Worm (Caenorhabditis elegans) whole organism, L2 larva: Measurements from ENCODE around the gene fbxa-113.

Experiments used
- C34F6.9 ChIP-seq: fragments of 150-350 bp; optimal IDR thresholded peaks from 2 replicates; lab custom pipeline; 2014; ENCODE audit warnings: missing biosample characterization, missing genetic modification characterization
- F13H6.1 ChIP-seq: sonication (generic microtip); optimal IDR thresholded peaks from 2 replicates; lab custom pipeline; 2016; ENCODE audit warnings: missing genetic modification characterization, missing compliant biosample characterization
- R02D3.7 ChIP-seq: fragments of 150-350 bp; optimal IDR thresholded peaks from 2 replicates; lab custom pipeline; 2014; ENCODE audit warnings: missing biosample characterization, missing genetic modification characterization
- ZK546.5 ChIP-seq: sonication (generic microtip); optimal IDR thresholded peaks from 2 replicates; lab custom pipeline; 2017; ENCODE audit warnings: missing biosample characterization, missing genetic modification characterization
- alr-1 ChIP-seq: fragments of 150-350 bp; optimal IDR thresholded peaks from 2 replicates; lab custom pipeline; 2014; ENCODE audit warnings: missing biosample characterization, missing genetic modification characterization
- blmp-1 ChIP-seq: sonication (generic microtip); optimal IDR thresholded peaks from 2 replicates; lab custom pipeline; 2017; ENCODE audit warnings: missing genetic modification characterization, mild to moderate bottlenecking, missing compliant biosample characterization, antibody characterized with exemption, moderate library complexity; ENCODE audit not compliant: insufficient read depth
- ceh-16 ChIP-seq: fragments of 150-350 bp; optimal IDR thresholded peaks from 2 replicates; lab custom pipeline; 2014; ENCODE audit warnings: missing biosample characterization, missing genetic modification characterization
- ceh-82 ChIP-seq: fragments of 150-350 bp; optimal IDR thresholded peaks from 2 replicates; lab custom pipeline; 2014; ENCODE audit warnings: missing biosample characterization, missing genetic modification characterization
- crh-2 ChIP-seq: sonication (generic microtip); optimal IDR thresholded peaks from 2 replicates; lab custom pipeline; 2017; ENCODE audit warnings: missing biosample characterization, missing genetic modification characterization
- egl-27 ChIP-seq: sonication (generic microtip); optimal IDR thresholded peaks from 3 replicates; lab custom pipeline; 2017; ENCODE audit warnings: missing biosample characterization, missing genetic modification reagents, missing genetic modification characterization
- elt-1 ChIP-seq: fragments of 150-350 bp; optimal IDR thresholded peaks from 2 replicates; lab custom pipeline; 2014; ENCODE audit warnings: missing biosample characterization, missing genetic modification characterization
- elt-3 ChIP-seq: sonication (generic microtip); optimal IDR thresholded peaks from 2 replicates; lab custom pipeline; 2017; ENCODE audit warnings: missing biosample characterization, missing genetic modification characterization
- lin-11 ChIP-seq: fragments of 150-350 bp; sonication (generic microtip); optimal IDR thresholded peaks from 2 replicates; lab custom pipeline; 2014; ENCODE audit warnings: missing biosample characterization, missing genetic modification characterization, inconsistent platforms, mixed read lengths
- lin-39 ChIP-seq: fragments of 150-350 bp; optimal IDR thresholded peaks from 2 replicates; lab custom pipeline; 2014; ENCODE audit warnings: missing biosample characterization, missing genetic modification reagents, missing genetic modification characterization
- mbf-1 ChIP-seq: sonication (generic microtip); optimal IDR thresholded peaks from 2 replicates; lab custom pipeline; 2017; ENCODE audit warnings: missing biosample characterization, missing genetic modification characterization
- nhr-10 ChIP-seq: sonication (generic microtip); optimal IDR thresholded peaks from 2 replicates; lab custom pipeline; 2017; ENCODE audit warnings: missing biosample characterization, missing genetic modification characterization
- nhr-11 ChIP-seq: fragments of 150-350 bp; optimal IDR thresholded peaks from 2 replicates; lab custom pipeline; 2014; ENCODE audit warnings: missing biosample characterization, missing genetic modification characterization
- nhr-12 ChIP-seq: fragments of 150-350 bp; optimal IDR thresholded peaks from 2 replicates; lab custom pipeline; 2014; ENCODE audit warnings: missing biosample characterization, missing genetic modification characterization
- nhr-129 ChIP-seq: fragments of 150-350 bp; optimal IDR thresholded peaks from 2 replicates; lab custom pipeline; 2014; ENCODE audit warnings: missing biosample characterization, missing genetic modification characterization
- nhr-21 ChIP-seq: fragments of 150-350 bp; optimal IDR thresholded peaks from 2 replicates; lab custom pipeline; 2014; ENCODE audit warnings: missing biosample characterization, missing genetic modification characterization
- nhr-23 ChIP-seq: fragments of 150-350 bp; optimal IDR thresholded peaks from 2 replicates; lab custom pipeline; 2014; ENCODE audit warnings: missing biosample characterization, missing genetic modification reagents, missing genetic modification characterization
- nhr-25 ChIP-seq: fragments of 150-350 bp; sonication (generic microtip); optimal IDR thresholded peaks from 3 replicates; lab custom pipeline; 2014; ENCODE audit warnings: missing biosample characterization, missing genetic modification characterization
- sem-4 ChIP-seq: fragments of 150-350 bp; optimal IDR thresholded peaks from 2 replicates; lab custom pipeline; 2014; ENCODE audit warnings: missing biosample characterization, missing genetic modification reagents, missing genetic modification characterization
- skn-1 ChIP-seq: sonication (generic microtip); optimal IDR thresholded peaks from 2 replicates; lab custom pipeline; 2017; ENCODE audit warnings: missing biosample characterization, missing genetic modification characterization
- sma-3 ChIP-seq: sonication (generic microtip); optimal IDR thresholded peaks from 2 replicates; lab custom pipeline; 2016; ENCODE audit warnings: missing genetic modification reagents, missing genetic modification characterization, missing compliant biosample characterization
- sma-9 ChIP-seq, 2 experiments: fragments of 150-350 bp in 1 of 2; sonication (generic microtip) in 1 of 2; optimal IDR thresholded peaks; 2 replicates each; lab custom pipeline; 2014 to 2016; ENCODE audit warnings: missing genetic modification characterization in 2 of 2, mild to moderate bottlenecking in 1 of 2, missing biosample characterization in 1 of 2, missing compliant biosample characterization in 1 of 2, missing genetic modification reagents in 1 of 2, moderate library complexity in 1 of 2
- snpc-4 ChIP-seq: fragments of 150-350 bp; optimal IDR thresholded peaks from 2 replicates; lab custom pipeline; 2014; ENCODE audit warnings: missing biosample characterization, missing genetic modification characterization
- unc-39 ChIP-seq: fragments of 150-350 bp; optimal IDR thresholded peaks from 2 replicates; lab custom pipeline; 2014; ENCODE audit warnings: missing biosample characterization, missing genetic modification characterization
- zag-1 ChIP-seq: fragments of 150-350 bp; optimal IDR thresholded peaks from 2 replicates; lab custom pipeline; 2014; ENCODE audit warnings: missing biosample characterization, missing genetic modification characterization
- ztf-1 ChIP-seq: fragments of 200-800 bp; sonication (Bioruptor generic); conservative IDR thresholded peaks from 2 replicates; pipeline ENCODE4 v1.3.6; 2022; ENCODE audit warnings: missing genetic modification characterization, missing compliant biosample characterization
- ztf-11 ChIP-seq: sonication (generic microtip); optimal IDR thresholded peaks from 2 replicates; lab custom pipeline; 2017; ENCODE audit warnings: missing biosample characterization, missing genetic modification characterization
- ztf-4 ChIP-seq: fragments of 150-350 bp; optimal IDR thresholded peaks from 2 replicates; lab custom pipeline; 2014; ENCODE audit warnings: missing biosample characterization, missing genetic modification characterization

The fbxa-113 gene

ce11 chrV:20171941-20172340 lies 31.2 kb upstream of the fbxa-113 start, which contains the start of gene srw-39:
TSS of gene srw-39 (minus strand) at chrV:20172041.
- TF ChIP-seq nhr-11 (tag; lab: Kevin White, UChicago) (no peak), snpc-4 (tag; lab: Kevin White, UChicago) (no peak)

ce11 chrV:20182311-20182710 lies 20.9 kb upstream of the fbxa-113 start:
- TF ChIP-seq ztf-11 (tag; lab: Kevin White, UChicago) (no peak), nhr-25 (no peak), ceh-82 (tag; lab: Kevin White, UChicago) (no peak), nhr-11 (tag; lab: Kevin White, UChicago) (no peak), egl-27 (tag; lab: Kevin White, UChicago) (no peak), lin-11 (tag; lab: Kevin White, UChicago) (no peak), elt-1 (tag; lab: Kevin White, UChicago) (no peak), nhr-12 (tag; lab: Kevin White, UChicago) (no peak), snpc-4 (tag; lab: Kevin White, UChicago) (no peak), unc-39 (no peak), crh-2 (tag; lab: Kevin White, UChicago) (no peak), zag-1 (tag; lab: Kevin White, UChicago) (no peak), ceh-16 (tag; lab: Kevin White, UChicago) (no peak), ztf-4 (tag; lab: Kevin White, UChicago) (no peak), ZK546.5 (tag; lab: Kevin White, UChicago) (no peak)

ce11 chrV:20186579-20186978 lies 16.6 kb upstream of the fbxa-113 start, which contains the start of gene srz-16:
TSS of gene srz-16 (minus strand) at chrV:20186679.
- TF ChIP-seq nhr-25 (no peak), sma-9 (GFP tag; optimal IDR thresholded peaks at IDR 0.05; lab: Kevin White, UChicago) (no peak), sma-9 (tag; optimal IDR thresholded peaks at IDR 0.05; lab: Kevin White, UChicago) (no peak), nhr-21 (tag; lab: Kevin White, UChicago) (no peak), ztf-4 (tag; lab: Kevin White, UChicago) (no peak), ZK546.5 (tag; lab: Kevin White, UChicago) (no peak)

DNA sequence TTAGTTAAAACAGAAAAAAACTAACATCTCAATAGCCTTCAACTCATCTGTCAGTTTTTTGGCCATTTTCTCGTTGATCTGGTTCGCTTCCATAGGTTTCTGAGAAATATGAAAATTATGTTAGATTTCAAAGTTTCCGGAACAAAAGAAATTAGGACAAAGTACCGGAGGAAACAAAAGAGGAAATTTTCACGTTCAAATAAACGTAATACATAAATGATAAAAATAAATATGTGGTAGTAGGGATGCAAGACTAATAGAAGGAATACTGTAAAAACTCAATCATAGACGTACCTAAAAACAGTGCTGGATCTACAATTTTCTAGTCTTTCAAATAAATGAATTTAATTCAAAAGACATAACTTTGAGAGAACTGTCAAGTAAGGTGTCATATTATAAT lies 14.4 kb upstream of the fbxa-113 start, which contains the start of gene fbxa-116:
fbxa-116 (minus strand) TSS at position 101 of the 400 bp plus-strand sequence.
- TF ChIP-seq alr-1 (tag; lab: Kevin White, UChicago) (no peak), nhr-23 (tag; lab: Kevin White, UChicago) (no peak), nhr-10 (tag; lab: Kevin White, UChicago) (no peak), F13H6.1 (no peak), R02D3.7 (tag; lab: Kevin White, UChicago) (no peak), mbf-1 (tag; lab: Kevin White, UChicago) (no peak), sma-3 (GFP tag; lab: Kevin White, UChicago) (no peak), sem-4 (tag; lab: Kevin White, UChicago) (no peak), lin-39 (tag; lab: Kevin White, UChicago) (no peak), nhr-12 (tag; lab: Kevin White, UChicago) (no peak), elt-3 (no peak), ztf-1 (GFP tag; lab: Robert Waterston, UW) (no peak), skn-1 (no peak)
- TF ChIP-seq, all 48 proteins: peak for 0

DNA sequence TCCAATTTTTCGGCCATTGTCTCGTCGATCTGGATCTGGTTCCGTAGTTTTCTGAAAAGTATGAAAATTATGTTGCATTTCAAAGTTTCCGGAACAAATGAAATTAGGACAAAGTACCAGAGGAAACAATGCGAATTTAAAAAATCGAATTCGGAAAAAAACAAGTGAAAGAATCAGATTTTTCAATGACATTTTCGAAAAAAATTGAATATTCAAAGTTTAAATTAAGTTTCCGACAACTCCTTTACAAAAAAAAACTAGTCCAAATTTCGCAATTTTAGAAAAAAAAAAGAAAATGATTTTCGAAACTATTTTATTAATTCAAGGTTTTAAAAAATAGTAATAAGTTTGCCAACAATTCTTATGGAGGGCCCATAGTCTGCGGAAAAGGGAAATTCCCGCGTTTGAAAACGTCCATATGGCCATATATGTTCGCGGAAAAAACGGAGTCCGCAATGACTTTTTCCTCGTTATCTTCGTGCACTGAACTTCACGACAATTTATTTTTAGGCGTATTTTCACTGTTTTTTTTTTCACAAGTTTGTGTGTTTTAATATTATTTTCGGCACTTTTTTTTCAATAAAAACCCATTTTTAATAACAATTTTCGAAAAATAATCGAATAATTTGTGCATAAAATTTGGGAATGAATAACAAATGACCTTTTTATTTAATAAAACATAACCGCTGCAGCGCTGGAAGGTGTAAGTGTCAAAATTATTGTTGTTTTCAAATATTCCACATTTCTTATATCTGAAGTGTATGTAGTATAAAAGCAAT lies 10.9 kb upstream of the fbxa-113 start, which contains the start of the genes fbxa-115 and Y113G7B.27:
fbxa-115 (minus strand) TSS at position 51 of the 779 bp plus-strand sequence.
Y113G7B.27 (plus strand) TSS at position 729 of the 779 bp plus-strand sequence.
- TF ChIP-seq blmp-1 (tag; lab: Kevin White, UChicago): no peak
- no peak for TF ChIP-seq nhr-10 (tag; lab: Kevin White, UChicago)
- no peak for TF ChIP-seq C34F6.9 (tag; lab: Kevin White, UChicago)
- TF ChIP-seq nhr-129 (tag; lab: Kevin White, UChicago): no peak
- TF ChIP-seq nhr-21 (tag; lab: Kevin White, UChicago): no peak
- no peak for TF ChIP-seq zag-1 (tag; lab: Kevin White, UChicago)
- TF ChIP-seq elt-1 (tag; lab: Kevin White, UChicago): no peak
- peak; percentile 78 for TF ChIP-seq skn-1
